Fruit fly (Drosophila melanogaster) S2 (cell line): ENCODE data around the gene Rm62.

Experiments used
- CG8478 ChIP-seq: fragments of >200 bp; optimal IDR thresholded peaks from 2 replicates; lab custom pipeline; 2018
- CTCF ChIP-seq, 2 experiments: fragments of >200 bp; optimal IDR thresholded peaks; 2 replicates each; lab custom pipeline; 2018

- peak; percentile 79 to 83 for TF ChIP-seq CTCF (optimal IDR thresholded peaks at IDR 0.05; lab: Kevin White, UChicago)
- TF ChIP-seq CG8478 (lab: Kevin White, UChicago): no peak
These were observed 1.4 kb upstream of the Rm62 start for dm6 chr3R:6009510-6010407.
